Worm (Caenorhabditis elegans) whole organism, L4 larva: ENCODE data around the gene cec-4.

Experiments used
- D1046.2 ChIP-seq: fragments of 200-800 bp; sonication (Bioruptor generic); IDR thresholded peaks from 2 replicates; pipeline ENCODE4 v1.3.6; 2022; ENCODE audit warnings: missing genetic modification characterization, missing compliant biosample characterization
- F10B5.3 ChIP-seq: sonication (generic microtip); optimal IDR thresholded peaks from 2 replicates; lab custom pipeline; 2016; ENCODE audit warnings: mild to moderate bottlenecking, missing genetic modification characterization, missing compliant biosample characterization
- F44E2.7 ChIP-seq: fragments of 200-800 bp; sonication (Bioruptor generic); IDR thresholded peaks from 2 replicates; pipeline ENCODE4 v2.1.2; 2022; ENCODE audit warnings: missing genetic modification characterization, missing compliant biosample characterization
- Y75B8A.6 ChIP-seq: fragments of 200-800 bp; sonication (Bioruptor generic); IDR thresholded peaks from 2 replicates; pipeline ENCODE4 v1.3.6; 2022; ENCODE audit warnings: missing genetic modification reagents, missing genetic modification characterization, missing compliant biosample characterization
- ZK546.5 ChIP-seq, 2 experiments: sonication (generic microtip); optimal IDR thresholded peaks; 2 replicates each; lab custom pipeline; 2017; ENCODE audit warnings: missing biosample characterization in 2 of 2, missing genetic modification characterization in 2 of 2
- aha-1 ChIP-seq: fragments of 150-350 bp; peaks from one replicate; lab custom pipeline; 2014; ENCODE audit warnings: missing biosample characterization, missing genetic modification characterization
- ceh-44 ChIP-seq: fragments of 200-800 bp; sonication (Bioruptor generic); IDR thresholded peaks from 2 replicates; pipeline ENCODE4 v1.3.6; 2022; ENCODE audit warnings: missing genetic modification reagents, missing genetic modification characterization, missing compliant biosample characterization
- ces-1 ChIP-seq: fragments of 150-350 bp; sonication (generic microtip); optimal IDR thresholded peaks from 4 replicates; lab custom pipeline; 2014; ENCODE audit warnings: missing biosample characterization, missing genetic modification reagents, missing genetic modification characterization
- cey-2 ChIP-seq: sonication (generic microtip); optimal IDR thresholded peaks from 3 replicates; lab custom pipeline; 2017; ENCODE audit warnings: missing genetic modification characterization, mild to moderate bottlenecking, missing compliant biosample characterization, antibody characterized with exemption, borderline replicate concordance; ENCODE audit not compliant: insufficient read depth
- ctbp-1 ChIP-seq: fragments of 200-800 bp; sonication (Bioruptor generic); IDR thresholded peaks from 2 replicates; pipeline ENCODE4 v1.3.6; 2022; ENCODE audit warnings: missing genetic modification reagents, missing genetic modification characterization, missing compliant biosample characterization
- daf-12 ChIP-seq: fragments of 150-350 bp; optimal IDR thresholded peaks from 2 replicates; lab custom pipeline; 2014; ENCODE audit warnings: missing biosample characterization, missing genetic modification reagents, missing genetic modification characterization
- daf-8 ChIP-seq: fragments of 200-800 bp; sonication (Bioruptor generic); IDR thresholded peaks from 2 replicates; pipeline ENCODE4 v1.3.6; 2022; ENCODE audit warnings: missing genetic modification characterization, missing compliant biosample characterization
- dmd-6 ChIP-seq: fragments of 200-800 bp; sonication (Bioruptor generic); IDR thresholded peaks from 2 replicates; pipeline ENCODE4 v1.3.6; 2022; ENCODE audit warnings: missing genetic modification reagents, missing genetic modification characterization, missing compliant biosample characterization
- dmd-9 ChIP-seq: fragments of 200-800 bp; sonication (Bioruptor generic); IDR thresholded peaks from 2 replicates; pipeline ENCODE4 v1.3.6; 2022; ENCODE audit warnings: missing genetic modification reagents, missing genetic modification characterization, missing compliant biosample characterization
- duxl-1 ChIP-seq: sonication (generic microtip); optimal IDR thresholded peaks from 2 replicates; lab custom pipeline; 2016; ENCODE audit warnings: mild to moderate bottlenecking, missing genetic modification characterization, moderate library complexity, missing compliant biosample characterization; ENCODE audit not compliant: poor library complexity
- egl-43 ChIP-seq: fragments of 200-800 bp; sonication (Bioruptor generic); IDR thresholded peaks from 2 replicates; pipeline ENCODE4 v1.3.6; 2022; ENCODE audit warnings: missing genetic modification reagents, missing genetic modification characterization, missing compliant biosample characterization
- fkh-10 ChIP-seq: fragments of 150-350 bp; optimal IDR thresholded peaks from 2 replicates; lab custom pipeline; 2014; ENCODE audit warnings: missing biosample characterization, missing genetic modification reagents, missing genetic modification characterization
- gei-8 ChIP-seq: fragments of 200-800 bp; sonication (Bioruptor generic); optimal IDR thresholded peaks from 2 replicates; lab custom pipeline; 2018; ENCODE audit warnings: mild to moderate bottlenecking, missing genetic modification characterization, missing compliant biosample characterization
- hmg-1.1 ChIP-seq: fragments of 200-800 bp; sonication (Bioruptor generic); IDR thresholded peaks from 2 replicates; pipeline ENCODE4 v1.3.6; 2022; ENCODE audit warnings: missing genetic modification reagents, missing genetic modification characterization, missing compliant biosample characterization
- lin-13 ChIP-seq: fragments of 150-350 bp; optimal IDR thresholded peaks from 2 replicates; lab custom pipeline; 2014; ENCODE audit warnings: missing biosample characterization, missing genetic modification reagents, missing genetic modification characterization
- lin-15B ChIP-seq: fragments of 150-350 bp; sonication (generic microtip); optimal IDR thresholded peaks from 3 replicates; lab custom pipeline; 2014; ENCODE audit warnings: missing biosample characterization, missing genetic modification characterization
- lin-29 ChIP-seq: fragments of 200-800 bp; sonication (Bioruptor generic); IDR thresholded peaks from 2 replicates; pipeline ENCODE4 v1.3.6; 2022; ENCODE audit warnings: missing genetic modification reagents, missing genetic modification characterization, missing compliant biosample characterization
- madf-5 ChIP-seq, 2 experiments: fragments of 200-800 bp; sonication (Bioruptor generic); IDR thresholded peaks; 2 replicates each; pipeline ENCODE4 v1.3.6; 2022; ENCODE audit warnings: missing compliant biosample characterization in 2 of 2, missing genetic modification characterization in 2 of 2
- mxl-3 ChIP-seq: fragments of 200-800 bp; sonication (Bioruptor generic); optimal IDR thresholded peaks from 2 replicates; lab custom pipeline; 2018; ENCODE audit warnings: mild to moderate bottlenecking, missing genetic modification characterization, missing compliant biosample characterization
- nhr-11 ChIP-seq: fragments of 150-350 bp; optimal IDR thresholded peaks from 2 replicates; lab custom pipeline; 2014; ENCODE audit warnings: missing biosample characterization, missing genetic modification characterization
- nhr-6 ChIP-seq: fragments of 150-350 bp; optimal IDR thresholded peaks from 2 replicates; lab custom pipeline; 2014; ENCODE audit warnings: missing biosample characterization, missing genetic modification characterization
- php-3 ChIP-seq: fragments of 200-800 bp; sonication (Bioruptor generic); IDR thresholded peaks from 2 replicates; pipeline ENCODE4 v1.3.6; 2022; ENCODE audit warnings: missing genetic modification reagents, missing genetic modification characterization, missing compliant biosample characterization
- pqm-1 ChIP-seq: sonication (generic microtip); optimal IDR thresholded peaks from 2 replicates; lab custom pipeline; 2017; ENCODE audit warnings: missing biosample characterization, missing genetic modification characterization
- rbr-2 ChIP-seq: sonication (generic microtip); optimal IDR thresholded peaks from 2 replicates; lab custom pipeline; 2016; ENCODE audit warnings: missing genotype, missing genetic modification characterization, missing compliant biosample characterization
- sdz-12 ChIP-seq: fragments of 200-800 bp; sonication (Bioruptor generic); optimal IDR thresholded peaks from 2 replicates; lab custom pipeline; 2018; ENCODE audit warnings: mild to moderate bottlenecking, missing genetic modification characterization, missing compliant biosample characterization
- set-16 ChIP-seq: fragments of 200-800 bp; sonication (Bioruptor generic); IDR thresholded peaks from 2 replicates; pipeline ENCODE4 v1.3.6; 2022; ENCODE audit warnings: missing genetic modification reagents, missing genetic modification characterization, missing compliant biosample characterization
- skn-1 ChIP-seq: fragments of 150-350 bp; optimal IDR thresholded peaks from 2 replicates; lab custom pipeline; 2014; ENCODE audit warnings: missing biosample characterization, missing genetic modification characterization
- tra-1 ChIP-seq: fragments of 200-800 bp; sonication (Bioruptor generic); IDR thresholded peaks from 2 replicates; pipeline ENCODE4 v1.3.6; 2022; ENCODE audit warnings: missing genetic modification reagents, missing genetic modification characterization, missing compliant biosample characterization
- unc-39 ChIP-seq: sonication (generic microtip); optimal IDR thresholded peaks from 2 replicates; lab custom pipeline; 2017; ENCODE audit warnings: missing biosample characterization, missing genetic modification characterization
- unc-62 ChIP-seq, 3 experiments: fragments of 150-350 bp in 1 of 3; sonication (generic microtip); optimal IDR thresholded peaks in 2 of 3; peaks in 1 of 3; 1 replicate in 1 of 3; 2 replicates in 2 of 3; lab custom pipeline; 2014 to 2017; ENCODE audit warnings: missing biosample characterization in 3 of 3, missing genetic modification characterization in 3 of 3, missing genetic modification reagents in 3 of 3, missing genotype in 1 of 3
- vab-7 ChIP-seq: fragments of 200-800 bp; sonication (Bioruptor generic); IDR thresholded peaks from 2 replicates; pipeline ENCODE4 v1.3.6; 2022; ENCODE audit warnings: missing genetic modification reagents, missing genetic modification characterization, missing compliant biosample characterization
- zag-1 ChIP-seq: fragments of 150-350 bp; optimal IDR thresholded peaks from 2 replicates; lab custom pipeline; 2014; ENCODE audit warnings: missing biosample characterization, missing genetic modification characterization
- zip-11 ChIP-seq: fragments of 200-800 bp; sonication (Bioruptor generic); IDR thresholded peaks from 2 replicates; pipeline ENCODE4 v1.3.6; 2022; ENCODE audit warnings: missing genetic modification characterization, missing compliant biosample characterization
- zip-2 ChIP-seq: fragments of 150-350 bp; optimal IDR thresholded peaks from 2 replicates; lab custom pipeline; 2014; ENCODE audit warnings: missing biosample characterization, missing genetic modification characterization

The cec-4 gene

DNA sequence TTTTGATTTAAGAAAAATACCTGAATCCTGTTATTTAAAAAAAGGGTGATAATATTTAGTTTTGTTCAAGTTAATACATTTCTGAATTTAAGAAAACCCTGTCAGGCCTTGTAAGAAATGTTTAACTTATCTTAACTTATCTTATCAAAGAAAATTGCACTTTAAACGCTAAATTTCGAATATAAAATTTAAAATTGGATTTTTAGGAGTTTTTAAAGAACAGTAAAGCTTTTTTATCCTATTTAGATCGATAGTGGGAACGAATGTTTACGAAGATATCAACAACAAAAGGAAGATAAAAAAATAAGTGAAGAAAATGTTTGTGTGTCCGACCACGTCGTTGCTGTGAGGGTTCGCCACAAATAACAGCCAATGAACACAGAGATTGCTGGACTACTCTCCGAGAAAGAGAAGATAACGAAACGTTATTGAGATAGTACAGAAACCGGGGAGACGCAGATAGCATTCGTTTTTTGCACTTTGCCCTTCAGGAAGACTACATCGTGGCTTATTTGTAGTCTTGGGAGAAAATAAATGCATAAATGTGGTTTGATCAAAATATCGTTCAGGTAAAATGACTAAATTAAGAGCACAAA, 22.5 kb upstream of the cec-4 start, which contains the start of gene dif-1 (continued):
- TF ChIP-seq madf-5 (GFP tag; IDR thresholded peaks at IDR 0.05; lab: Robert Waterston, UW) (no peak), rbr-2 (peak; percentile 9), duxl-1 (tag; lab: Kevin White, UChicago) (no peak), set-16 (GFP tag; lab: Robert Waterston, UW) (no peak), zag-1 (no peak), vab-7 (GFP tag; lab: Robert Waterston, UW) (no peak), gei-8 (GFP tag; lab: Kevin White, UChicago) (no peak), unc-39 (tag; lab: Kevin White, UChicago) (no peak), fkh-10 (GFP tag; lab: Kevin White, UChicago) (no peak), F10B5.3 (tag; lab: Kevin White, UChicago) (no peak), cey-2 (tag; lab: Kevin White, UChicago) (no peak), aha-1 (tag; lab: Kevin White, UChicago) (no peak), sdz-12 (GFP tag; lab: Kevin White, UChicago) (no peak), ces-1 (GFP tag; lab: Kevin White, UChicago) (no peak), mxl-3 (peak; percentile 44), unc-62 (GFP tag; optimal IDR thresholded peaks at IDR 0.05 in 1 of 2; lab: Kevin White, UChicago) (peak in 1 of 2 experiments; percentile 89), unc-62 (tag; optimal IDR thresholded peaks at IDR 0.05; lab: Kevin White, UChicago) (no peak), zip-11 (GFP tag; lab: Robert Waterston, UW) (no peak), lin-15B (tag; lab: Kevin White, UChicago) (no peak), dmd-9 (GFP tag; lab: Robert Waterston, UW) (no peak), hmg-1.1 (GFP tag; lab: Robert Waterston, UW) (no peak), ceh-44 (GFP tag; lab: Robert Waterston, UW) (no peak), skn-1 (tag; lab: Kevin White, UChicago) (no peak), daf-8 (GFP tag; lab: Robert Waterston, UW) (no peak), lin-13 (GFP tag; lab: Kevin White, UChicago) (peak; percentile 31), egl-43 (no peak), pqm-1 (peak; percentile 58), zip-2 (tag; lab: Kevin White, UChicago) (no peak), ctbp-1 (GFP tag; lab: Robert Waterston, UW) (no peak), F44E2.7 (no peak), Y75B8A.6 (GFP tag; lab: Robert Waterston, UW) (no peak), ZK546.5 (tag; optimal IDR thresholded peaks at IDR 0.05; lab: Kevin White, UChicago) (no peak), lin-29 (no peak), dmd-6 (GFP tag; lab: Robert Waterston, UW) (peak; percentile 63), D1046.2 (no peak), tra-1 (no peak), php-3 (0 out of 2 replicates have a peak, but pooled peaks have one; percentile 9), daf-12 (tag; lab: Kevin White, UChicago) (no peak)

ce11 chrIV:7554351-7554750, 21.2 kb upstream of the cec-4 start, which contains the start of gene F49E8.6:
F49E8.6 (minus strand) TSS chrIV:7554667.
- TF ChIP-seq nhr-11 (tag; lab: Kevin White, UChicago) (peak; percentile 40), aha-1 (tag; lab: Kevin White, UChicago) (peak; percentile 46), nhr-6 (tag; lab: Kevin White, UChicago) (no peak)
